Worm (Caenorhabditis elegans) whole organism, young adult: ENCODE measurements around the gene sfrp-1.

ENCODE experiments used
- F39B2.1 ChIP-seq: fragments of 200-800 bp; sonication (Bioruptor generic); IDR thresholded peaks from 2 replicates; pipeline ENCODE4 v1.3.6; 2022; ENCODE audit warnings: missing genetic modification reagents, missing genetic modification characterization, missing compliant biosample characterization
- K11D2.4 ChIP-seq: fragments of 200-800 bp; sonication (Bioruptor generic); IDR thresholded peaks from 2 replicates; pipeline ENCODE4 v1.3.6; 2022; ENCODE audit warnings: missing genetic modification reagents, missing genetic modification characterization, missing compliant biosample characterization
- atf-7 ChIP-seq: sonication (generic microtip); optimal IDR thresholded peaks from 2 replicates; lab custom pipeline; 2017; ENCODE audit warnings: mild to moderate bottlenecking, missing genetic modification characterization, missing compliant biosample characterization
- let-526 ChIP-seq: fragments of 200-800 bp; sonication (Bioruptor generic); IDR thresholded peaks from 2 replicates; pipeline ENCODE4 v1.3.6; 2022; ENCODE audit warnings: missing genetic modification reagents, missing genetic modification characterization, missing compliant biosample characterization
- snpc-1.3 ChIP-seq: sonication (generic microtip); optimal IDR thresholded peaks from 2 replicates; lab custom pipeline; 2017; ENCODE audit warnings: missing genetic modification characterization, mild to moderate bottlenecking, missing compliant biosample characterization, antibody characterized with exemption, moderate library complexity, missing genotype, missing genetic modification reagents; ENCODE audit not compliant: insufficient read depth

- TF ChIP-seq K11D2.4 (GFP tag; lab: Robert Waterston, UW): no peak
- no peak for TF ChIP-seq let-526 (GFP tag; lab: Robert Waterston, UW)
- TF ChIP-seq snpc-1.3 (tag; lab: Kevin White, UChicago): no peak
- TF ChIP-seq F39B2.1 (GFP tag; lab: Robert Waterston, UW): no peak
- TF ChIP-seq atf-7 (tag; lab: Kevin White, UChicago): no peak
Observed at ce11 chrIV:6363604-6364003, 38.6 kb downstream of the sfrp-1 start.
